4 worm cellular contexts compared by ENCODE assay signal in genomic region chrX:440420-440819, ce11.
TF ChIP-seq lines count a peak whose summit lies in the region.

No protein-coding gene starts in this region.

TF ChIP-seq in whole organism, L1 larva, 84 proteins besides CTCF, POLR2A, EP300 and RAD21 (continued from another document):
- no peak for TF ChIP-seq fos-1 (tag; optimal IDR thresholded peaks at IDR 0.05; lab: Kevin White, UChicago)
- no peak for TF ChIP-seq hpl-2 (GFP tag; optimal IDR thresholded peaks at IDR 0.05; lab: Kevin White, UChicago)
- no peak for TF ChIP-seq Y116A8C.19 (tag; optimal IDR thresholded peaks at IDR 0.05; lab: Kevin White, UChicago; ENCODE audit: borderline replicate concordance)
- no peak for TF ChIP-seq lir-3 (tag; optimal IDR thresholded peaks at IDR 0.05; lab: Kevin White, UChicago; ENCODE audit: poor library complexity)
- TF ChIP-seq mef-2 (tag; optimal IDR thresholded peaks at IDR 0.05; lab: Kevin White, UChicago) = no peak
- TF ChIP-seq nhr-90 (tag; optimal IDR thresholded peaks at IDR 0.05; lab: Kevin White, UChicago; ENCODE audit: poor library complexity) = peak; percentile 40
- no peak for TF ChIP-seq nhr-47 (tag; optimal IDR thresholded peaks at IDR 0.05; lab: Kevin White, UChicago)
- TF ChIP-seq mdl-1 (tag; optimal IDR thresholded peaks at IDR 0.05; lab: Kevin White, UChicago) = no peak
- no peak for TF ChIP-seq ceh-63 (GFP tag; optimal IDR thresholded peaks at IDR 0.05; lab: Kevin White, UChicago)
- no peak for TF ChIP-seq hlh-17 (GFP tag; optimal IDR thresholded peaks at IDR 0.05; lab: Kevin White, UChicago; ENCODE audit: borderline replicate concordance)
- no peak for TF ChIP-seq nhr-76 (tag; optimal IDR thresholded peaks at IDR 0.05; lab: Kevin White, UChicago)
- no peak for TF ChIP-seq isw-1 (GFP tag; IDR thresholded peaks at IDR 0.05; lab: Robert Waterston, UW)
- no peak for TF ChIP-seq aly-2 (tag; optimal IDR thresholded peaks at IDR 0.05; lab: Kevin White, UChicago)
- peak in 1 of 2 experiments; percentile 38 for TF ChIP-seq lin-35 (GFP tag; optimal IDR thresholded peaks at IDR 0.05; lab: Kevin White, UChicago)
- TF ChIP-seq egl-27 (tag; optimal IDR thresholded peaks at IDR 0.05; lab: Kevin White, UChicago) = no peak
- no peak for TF ChIP-seq lin-14 (GFP tag; optimal IDR thresholded peaks at IDR 0.05; lab: Kevin White, UChicago)
- TF ChIP-seq nhr-84 (tag; optimal IDR thresholded peaks at IDR 0.05; lab: Kevin White, UChicago) = no peak
- TF ChIP-seq tlp-1 (tag; optimal IDR thresholded peaks at IDR 0.05; lab: Kevin White, UChicago) = no peak
- no peak for TF ChIP-seq aha-1 (tag; optimal IDR thresholded peaks at IDR 0.05; lab: Kevin White, UChicago)
- TF ChIP-seq ceh-88 (GFP tag; IDR thresholded peaks at IDR 0.05; lab: Robert Waterston, UW) = no peak
- no peak for TF ChIP-seq xbp-1 (tag; optimal IDR thresholded peaks at IDR 0.05; lab: Kevin White, UChicago)
- no peak for TF ChIP-seq pag-3 (tag; optimal IDR thresholded peaks at IDR 0.05; lab: Kevin White, UChicago; ENCODE audit: borderline replicate concordance, insufficient read depth)
- no peak for TF ChIP-seq dpl-1 (GFP tag; optimal IDR thresholded peaks at IDR 0.05; lab: Kevin White, UChicago)
TF ChIP-seq in whole organism, L1 larva: peak in this region for 5.

TF ChIP-seq in whole organism, L3 larva, 47 proteins besides CTCF, POLR2A, EP300 and RAD21 (continued from another document):
- TF ChIP-seq ama-1 (optimal IDR thresholded peaks at IDR 0.05; lab: Kevin White, UChicago) (no peak), fos-1 (tag; optimal IDR thresholded peaks at IDR 0.05; lab: Kevin White, UChicago) (no peak), elt-1 (tag; optimal IDR thresholded peaks at IDR 0.05; lab: Kevin White, UChicago) (no peak), skn-1 (tag; optimal IDR thresholded peaks at IDR 0.05; lab: Kevin White, UChicago) (peak; percentile 0), ceh-28 (tag; optimal IDR thresholded peaks at IDR 0.05; lab: Kevin White, UChicago) (no peak), jun-1 (tag; optimal IDR thresholded peaks at IDR 0.05; lab: Kevin White, UChicago) (peak; percentile 68), egl-27 (tag; optimal IDR thresholded peaks at IDR 0.05; lab: Kevin White, UChicago) (no peak), nhr-12 (tag; optimal IDR thresholded peaks at IDR 0.05; lab: Kevin White, UChicago) (no peak), R02D3.7 (tag; optimal IDR thresholded peaks at IDR 0.05; lab: Kevin White, UChicago) (no peak), pqm-1 (tag; optimal IDR thresholded peaks at IDR 0.05; lab: Kevin White, UChicago) (peak; percentile 93), daf-12 (tag; optimal IDR thresholded peaks at IDR 0.05; lab: Kevin White, UChicago) (no peak), nhr-237 (tag; optimal IDR thresholded peaks at IDR 0.05; lab: Kevin White, UChicago) (no peak), zag-1 (tag; optimal IDR thresholded peaks at IDR 0.05; lab: Kevin White, UChicago) (no peak), ztf-4 (tag; optimal IDR thresholded peaks at IDR 0.05; lab: Kevin White, UChicago) (no peak), ZK546.5 (tag; optimal IDR thresholded peaks at IDR 0.05; lab: Kevin White, UChicago) (no peak), sea-2 (GFP tag; optimal IDR thresholded peaks at IDR 0.05; lab: Kevin White, UChicago) (no peak), ceh-9 (tag; optimal IDR thresholded peaks at IDR 0.05; lab: Kevin White, UChicago) (no peak), hmg-11 (tag; optimal IDR thresholded peaks at IDR 0.05; lab: Kevin White, UChicago) (no peak), mdl-1 (tag; optimal IDR thresholded peaks at IDR 0.05; lab: Kevin White, UChicago) (no peak), unc-62 (GFP tag; optimal IDR thresholded peaks at IDR 0.05; lab: Kevin White, UChicago) (no peak), lin-15B (tag; optimal IDR thresholded peaks at IDR 0.05; lab: Kevin White, UChicago) (no peak), nhr-77 (tag; optimal IDR thresholded peaks at IDR 0.05; lab: Kevin White, UChicago) (no peak), elt-2 (tag; optimal IDR thresholded peaks at IDR 0.05; lab: Kevin White, UChicago) (peak; percentile 97), nhr-28 (tag; optimal IDR thresholded peaks at IDR 0.05; lab: Kevin White, UChicago) (no peak), nfya-1 (tag; optimal IDR thresholded peaks at IDR 0.05; lab: Kevin White, UChicago; ENCODE audit: insufficient read depth) (peak; percentile 1), nhr-67 (tag; optimal IDR thresholded peaks at IDR 0.05; lab: Kevin White, UChicago) (no peak), fkh-2 (tag; optimal IDR thresholded peaks at IDR 0.05; lab: Kevin White, UChicago) (no peak)

TF ChIP-seq in whole organism, L4 larva, 104 proteins besides CTCF, POLR2A, EP300 and RAD21 (continued from another document and continues in another):
- no peak for TF ChIP-seq ztf-11 (tag; optimal IDR thresholded peaks at IDR 0.05; lab: Kevin White, UChicago)
- no peak for TF ChIP-seq arid-1 (GFP tag; conservative IDR thresholded peaks at IDR 0.05; lab: Robert Waterston, UW)
- TF ChIP-seq T26A8.4 (GFP tag; IDR thresholded peaks at IDR 0.05; lab: Robert Waterston, UW) = no peak
- TF ChIP-seq dmd-8 (GFP tag; IDR thresholded peaks at IDR 0.05; lab: Robert Waterston, UW) = no peak
- no peak for TF ChIP-seq aly-2 (tag; optimal IDR thresholded peaks at IDR 0.05; lab: Kevin White, UChicago)
- TF ChIP-seq nhr-76 (tag; optimal IDR thresholded peaks at IDR 0.05; lab: Kevin White, UChicago) = no peak
- no peak for TF ChIP-seq nhr-111 (GFP tag; optimal IDR thresholded peaks at IDR 0.05; lab: Kevin White, UChicago)
- TF ChIP-seq set-16 (GFP tag; IDR thresholded peaks at IDR 0.05; lab: Robert Waterston, UW) = no peak
- no peak for TF ChIP-seq ceh-44 (GFP tag; IDR thresholded peaks at IDR 0.05; lab: Robert Waterston, UW)
- no peak for TF ChIP-seq rbr-2 (tag; optimal IDR thresholded peaks at IDR 0.05; lab: Kevin White, UChicago)
- TF ChIP-seq zip-11 (GFP tag; IDR thresholded peaks at IDR 0.05; lab: Robert Waterston, UW) = no peak
- TF ChIP-seq skn-1 (tag; optimal IDR thresholded peaks at IDR 0.05; lab: Kevin White, UChicago) = no peak
- peak; percentile 76 for TF ChIP-seq nhr-10 (tag; optimal IDR thresholded peaks at IDR 0.05; lab: Kevin White, UChicago)
- no peak for TF ChIP-seq nhr-237 (tag; optimal IDR thresholded peaks at IDR 0.05; lab: Kevin White, UChicago)
- no peak for TF ChIP-seq F37D6.2 (tag; optimal IDR thresholded peaks at IDR 0.05; lab: Kevin White, UChicago)
- TF ChIP-seq lin-13 (GFP tag; optimal IDR thresholded peaks at IDR 0.05; lab: Kevin White, UChicago) = peak; percentile 28
- TF ChIP-seq T20F7.1 (GFP tag; optimal IDR thresholded peaks at IDR 0.05; lab: Kevin White, UChicago) = no peak
- no peak for TF ChIP-seq ceh-32 (tag; optimal IDR thresholded peaks at IDR 0.05; lab: Kevin White, UChicago; ENCODE audit: poor library complexity)
- peak in 1 of 2 experiments; percentile 0 for TF ChIP-seq hif-1 (tag; optimal IDR thresholded peaks at IDR 0.05; lab: Kevin White, UChicago)
- no peak for TF ChIP-seq dve-1 (tag; optimal IDR thresholded peaks at IDR 0.05; lab: Kevin White, UChicago; ENCODE audit: insufficient read depth)
- no peak for TF ChIP-seq mdl-1 (tag; optimal IDR thresholded peaks at IDR 0.05; lab: Kevin White, UChicago)
- TF ChIP-seq F10B5.3 (tag; optimal IDR thresholded peaks at IDR 0.05; lab: Kevin White, UChicago) = no peak
- TF ChIP-seq aha-1 (tag; lab: Kevin White, UChicago) = no peak
- TF ChIP-seq nhr-48 (tag; optimal IDR thresholded peaks at IDR 0.05; lab: Kevin White, UChicago) = peak; percentile 68
- no peak for TF ChIP-seq D1046.2 (GFP tag; IDR thresholded peaks at IDR 0.05; lab: Robert Waterston, UW)
- TF ChIP-seq egl-43 (GFP tag; IDR thresholded peaks at IDR 0.05; lab: Robert Waterston, UW) = no peak
- TF ChIP-seq nhr-41 (GFP tag; IDR thresholded peaks at IDR 0.05; lab: Robert Waterston, UW) = no peak
- TF ChIP-seq saeg-2 (GFP tag; IDR thresholded peaks at IDR 0.05; lab: Robert Waterston, UW) = 0 out of 2 replicates have a peak, but pooled peaks have one; percentile 24
- no peak for TF ChIP-seq madf-5 (GFP tag; IDR thresholded peaks at IDR 0.05; lab: Robert Waterston, UW)
- no peak for TF ChIP-seq zag-1 (tag; optimal IDR thresholded peaks at IDR 0.05; lab: Kevin White, UChicago)
- TF ChIP-seq fos-1 (tag; optimal IDR thresholded peaks at IDR 0.05; lab: Kevin White, UChicago) = no peak
- no peak for TF ChIP-seq egl-27 (tag; optimal IDR thresholded peaks at IDR 0.05; lab: Kevin White, UChicago)
- TF ChIP-seq snpc-4 (tag; optimal IDR thresholded peaks at IDR 0.05; lab: Kevin White, UChicago) = no peak
- no peak for TF ChIP-seq spr-1 (tag; optimal IDR thresholded peaks at IDR 0.05; lab: Kevin White, UChicago)
- TF ChIP-seq hmg-1.1 (GFP tag; IDR thresholded peaks at IDR 0.05; lab: Robert Waterston, UW) = no peak
- TF ChIP-seq mes-2 (tag; optimal IDR thresholded peaks at IDR 0.05; lab: Kevin White, UChicago; ENCODE audit: poor library complexity, severe bottlenecking) = peak; percentile 17
- no peak for TF ChIP-seq zfp-2 (tag; optimal IDR thresholded peaks at IDR 0.05; lab: Kevin White, UChicago)
- no peak for TF ChIP-seq ctbp-1 (GFP tag; IDR thresholded peaks at IDR 0.05; lab: Robert Waterston, UW)
- TF ChIP-seq pqm-1 (tag; optimal IDR thresholded peaks at IDR 0.05; lab: Kevin White, UChicago) = peak; percentile 75
- peak; percentile 85 for TF ChIP-seq dmd-6 (GFP tag; IDR thresholded peaks at IDR 0.05; lab: Robert Waterston, UW)
- no peak for TF ChIP-seq ZK337.2 (GFP tag; IDR thresholded peaks at IDR 0.05; lab: Robert Waterston, UW)
- no peak for TF ChIP-seq madf-9 (GFP tag; conservative IDR thresholded peaks at IDR 0.05; lab: Robert Waterston, UW)
- TF ChIP-seq nhr-42 (GFP tag; IDR thresholded peaks at IDR 0.05; lab: Robert Waterston, UW) = no peak
- no peak; the same call in 1 of the 2 replicates for TF ChIP-seq mdt-29 (GFP tag; IDR thresholded peaks at IDR 0.05; lab: Robert Waterston, UW)
- no peak for TF ChIP-seq pha-4 (GFP tag; IDR thresholded peaks at IDR 0.05; lab: Robert Waterston, UW)
- TF ChIP-seq pha-4 (tag; optimal IDR thresholded peaks at IDR 0.05; lab: Kevin White, UChicago) = peak; percentile 48
- TF ChIP-seq hlh-30 (tag; optimal IDR thresholded peaks at IDR 0.05; lab: Kevin White, UChicago; ENCODE audit: insufficient read depth) = peak; percentile 82

TF ChIP-seq in whole organism, young adult, 124 proteins besides CTCF, POLR2A, EP300 and RAD21 (continued from another document):
- no peak for TF ChIP-seq B0035.1 (tag; optimal IDR thresholded peaks at IDR 0.05; lab: Kevin White, UChicago)
- no peak for TF ChIP-seq cebp-2 (GFP tag; IDR thresholded peaks at IDR 0.05; lab: Robert Waterston, UW)
- no peak for TF ChIP-seq ceh-91 (GFP tag; IDR thresholded peaks at IDR 0.05; lab: Robert Waterston, UW)
- TF ChIP-seq ztf-26 (tag; optimal IDR thresholded peaks at IDR 0.05; lab: Kevin White, UChicago) = no peak
- TF ChIP-seq nhr-179 (tag; optimal IDR thresholded peaks at IDR 0.05; lab: Kevin White, UChicago) = no peak
- TF ChIP-seq lin-54 (GFP tag; optimal IDR thresholded peaks at IDR 0.05; lab: Kevin White, UChicago) = peak; percentile 16
- 0 out of 2 replicates have a peak, but pooled peaks have one; percentile 33 for TF ChIP-seq let-526 (GFP tag; IDR thresholded peaks at IDR 0.05; lab: Robert Waterston, UW)
- peak; percentile 6 for TF ChIP-seq pha-4 (tag; optimal IDR thresholded peaks at IDR 0.05; lab: Kevin White, UChicago)
- TF ChIP-seq lin-26 (GFP tag; IDR thresholded peaks at IDR 0.05; lab: Robert Waterston, UW) = no peak
- no peak for TF ChIP-seq lin-35 (GFP tag; optimal IDR thresholded peaks at IDR 0.05; lab: Kevin White, UChicago)
- TF ChIP-seq unc-130 (GFP tag; optimal IDR thresholded peaks at IDR 0.05; lab: Kevin White, UChicago) = no peak
- TF ChIP-seq snpc-3.4 (tag; optimal IDR thresholded peaks at IDR 0.05; lab: Kevin White, UChicago) = no peak
- no peak for TF ChIP-seq K11D2.4 (GFP tag; IDR thresholded peaks at IDR 0.05; lab: Robert Waterston, UW)
- no peak for TF ChIP-seq T26A5.8 (tag; optimal IDR thresholded peaks at IDR 0.05; lab: Kevin White, UChicago)
- TF ChIP-seq mxl-1 (tag; optimal IDR thresholded peaks at IDR 0.05; lab: Kevin White, UChicago) = no peak
- no peak for TF ChIP-seq snpc-4 (GFP tag; optimal IDR thresholded peaks at IDR 0.05; lab: Kevin White, UChicago)
- TF ChIP-seq snpc-4 (tag; optimal IDR thresholded peaks at IDR 0.05; lab: Kevin White, UChicago) = no peak
- TF ChIP-seq mes-4 (tag; optimal IDR thresholded peaks at IDR 0.05; lab: Kevin White, UChicago) = no peak
- TF ChIP-seq gei-17 (GFP tag; optimal IDR thresholded peaks at IDR 0.05; lab: Kevin White, UChicago) = no peak
- no peak for TF ChIP-seq hmg-1.2 (GFP tag; IDR thresholded peaks at IDR 0.05; lab: Robert Waterston, UW)
- peak; percentile 24 for TF ChIP-seq tbp1 (GFP tag; optimal IDR thresholded peaks at IDR 0.05; lab: Kevin White, UChicago)
- TF ChIP-seq ztf-18 (tag; optimal IDR thresholded peaks at IDR 0.05; lab: Kevin White, UChicago) = no peak
- TF ChIP-seq nhr-90 (tag; optimal IDR thresholded peaks at IDR 0.05; lab: Kevin White, UChicago) = peak; percentile 2
- no peak for TF ChIP-seq B0261.1 (tag; optimal IDR thresholded peaks at IDR 0.05; lab: Kevin White, UChicago)
- peak; percentile 60; the same call in 1 of the 2 replicates for TF ChIP-seq B0336.3 (GFP tag; IDR thresholded peaks at IDR 0.05; lab: Robert Waterston, UW)
- TF ChIP-seq Y53F4B.3 (GFP tag; IDR thresholded peaks at IDR 0.05; lab: Robert Waterston, UW) = no peak
- no peak for TF ChIP-seq nfya-2 (GFP tag; IDR thresholded peaks at IDR 0.05; lab: Robert Waterston, UW)
- TF ChIP-seq hlh-12 (tag; optimal IDR thresholded peaks at IDR 0.05; lab: Kevin White, UChicago) = no peak
- no peak for TF ChIP-seq unc-62 (GFP tag; optimal IDR thresholded peaks at IDR 0.05; lab: Kevin White, UChicago)
- TF ChIP-seq D2030.7 (GFP tag; IDR thresholded peaks at IDR 0.05; lab: Robert Waterston, UW) = no peak
- TF ChIP-seq ztf-28 (GFP tag; IDR thresholded peaks at IDR 0.05; lab: Robert Waterston, UW) = no peak
- TF ChIP-seq tlf-1 (GFP tag; optimal IDR thresholded peaks at IDR 0.05; lab: Kevin White, UChicago) = peak; percentile 2
- TF ChIP-seq ceh-40 (GFP tag; IDR thresholded peaks at IDR 0.05; lab: Robert Waterston, UW) = no peak
- TF ChIP-seq attf-3 (GFP tag; conservative IDR thresholded peaks at IDR 0.05; lab: Robert Waterston, UW) = no peak
- no peak for TF ChIP-seq hrde-1 (tag; optimal IDR thresholded peaks at IDR 0.05; lab: Kevin White, UChicago; ENCODE audit: borderline replicate concordance)
- TF ChIP-seq efl-1 (GFP tag; optimal IDR thresholded peaks at IDR 0.05; lab: Kevin White, UChicago) = no peak
- no peak for TF ChIP-seq F49E8.2 (tag; optimal IDR thresholded peaks at IDR 0.05; lab: Kevin White, UChicago; ENCODE audit: insufficient read depth)
- no peak for TF ChIP-seq bed-1 (GFP tag; IDR thresholded peaks at IDR 0.05; lab: Robert Waterston, UW)
- 0 out of 2 replicates have a peak, but pooled peaks have one; percentile 43 for TF ChIP-seq egl-44 (GFP tag; IDR thresholded peaks at IDR 0.05; lab: Robert Waterston, UW)
- no peak for TF ChIP-seq F37B4.10 (GFP tag; IDR thresholded peaks at IDR 0.05; lab: Robert Waterston, UW)
- no peak for TF ChIP-seq lir-1 (GFP tag; conservative IDR thresholded peaks at IDR 0.05; lab: Robert Waterston, UW)
- peak; percentile 88 for TF ChIP-seq nhr-80 (tag; optimal IDR thresholded peaks at IDR 0.05; lab: Kevin White, UChicago)
- peak; percentile 86 to 89 for TF ChIP-seq let-607 (tag; optimal IDR thresholded peaks at IDR 0.05; lab: Kevin White, UChicago)
- no peak for TF ChIP-seq mel-28 (tag; optimal IDR thresholded peaks at IDR 0.05; lab: Kevin White, UChicago; ENCODE audit: borderline replicate concordance)
- no peak for TF ChIP-seq nhr-120 (GFP tag; IDR thresholded peaks at IDR 0.05; lab: Robert Waterston, UW)
- no peak for TF ChIP-seq rcor-1 (GFP tag; IDR thresholded peaks at IDR 0.05; lab: Robert Waterston, UW)
- TF ChIP-seq dox-1 (GFP tag; IDR thresholded peaks at IDR 0.05; lab: Robert Waterston, UW) = peak; percentile 47; the same call in 1 of the 2 replicates
- TF ChIP-seq ztf-6 (GFP tag; IDR thresholded peaks at IDR 0.05; lab: Robert Waterston, UW) = no peak
- TF ChIP-seq sea-2 (GFP tag; IDR thresholded peaks at IDR 0.05; lab: Robert Waterston, UW) = no peak
- no peak for TF ChIP-seq F39B2.1 (GFP tag; IDR thresholded peaks at IDR 0.05; lab: Robert Waterston, UW)
- no peak for TF ChIP-seq sdz-38 (tag; optimal IDR thresholded peaks at IDR 0.05; lab: Kevin White, UChicago)
